Worm (Caenorhabditis elegans): ENCODE data around the gene T19C3.6.

ce11 chrIII:617467-617866, 13.9 kb downstream of the T19C3.6 start, which contains the start of gene T19C3.2:
- TF ChIP-seq ama-1 (optimal IDR thresholded peaks at IDR 0.05): no peak
- TF ChIP-seq tra-4 (tag; optimal IDR thresholded peaks at IDR 0.05): no peak
- TF ChIP-seq hnd-1 (tag; optimal IDR thresholded peaks at IDR 0.05): no peak
- no peak for TF ChIP-seq ceh-36 (tag; optimal IDR thresholded peaks at IDR 0.05)
